Fruit fly (Drosophila melanogaster) whole organism, prepupa: ENCODE measurements around the gene CG32219.

ENCODE experiments used
- CG4318 ChIP-seq: fragments of 200-800 bp; sonication (Bioruptor generic); optimal IDR thresholded peaks from 3 replicates; lab custom pipeline; 2017; ENCODE audit warnings: missing biosample characterization, mild to moderate bottlenecking, missing genetic modification characterization
- CG7368 ChIP-seq: fragments of 200-800 bp; sonication (Bioruptor generic); optimal IDR thresholded peaks from 3 replicates; lab custom pipeline; 2016; ENCODE audit warnings: missing biosample characterization, missing genetic modification characterization
- fkh ChIP-seq: fragments of 200-800 bp; sonication (Bioruptor generic); optimal IDR thresholded peaks from 3 replicates; lab custom pipeline; 2017; ENCODE audit warnings: missing biosample characterization, mild to moderate bottlenecking, missing genetic modification characterization, moderate library complexity

DNA sequence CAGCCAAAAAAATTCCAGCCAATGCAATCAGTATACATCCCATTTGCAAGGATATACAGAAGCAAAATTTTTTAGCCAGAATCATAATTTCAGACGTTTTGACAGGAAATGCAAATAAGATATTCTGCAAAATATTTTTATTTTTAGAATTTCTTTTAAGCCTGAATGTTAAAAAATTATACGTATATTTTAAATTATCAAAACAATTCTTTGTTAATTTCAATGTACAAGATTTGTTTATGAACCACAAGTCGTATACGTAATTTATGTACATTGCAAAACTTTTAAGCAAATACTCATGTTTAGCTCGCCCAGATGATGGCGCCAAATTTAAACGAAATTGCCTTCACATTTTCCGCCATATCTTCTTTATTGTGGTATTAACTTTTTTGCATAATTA lies 3.5 kb upstream of the CG32219 start, which contains the start of gene CG42654:
- TF ChIP-seq fkh (GFP tag; lab: Kevin White, UChicago) (no peak), CG7368 (GFP tag; lab: Kevin White, UChicago) (no peak), CG4318 (GFP tag; lab: Kevin White, UChicago) (no peak)
